Worm (Caenorhabditis elegans) whole organism, L1 larva: ENCODE measurements around the gene F10D7.4.
A peak's percentile ranks its signal among the peaks of the same experiment; 100 is the strongest.

Experiments
- C04F5.9 ChIP-seq: sonication (generic microtip); optimal IDR thresholded peaks from 2 replicates; lab custom pipeline; 2016; ENCODE audit warnings: missing genetic modification characterization, missing compliant biosample characterization
- C34B4.2 ChIP-seq: sonication (generic microtip); optimal IDR thresholded peaks from 2 replicates; lab custom pipeline; 2017; ENCODE audit warnings: mild to moderate bottlenecking, missing genetic modification characterization, missing compliant biosample characterization
- F16B12.6 ChIP-seq: fragments of 150-350 bp; optimal IDR thresholded peaks from 2 replicates; lab custom pipeline; 2014; ENCODE audit warnings: missing biosample characterization, missing genetic modification characterization
- aha-1 ChIP-seq: fragments of 150-350 bp; optimal IDR thresholded peaks from 2 replicates; lab custom pipeline; 2014; ENCODE audit warnings: missing biosample characterization, missing genetic modification characterization
- alr-1 ChIP-seq: fragments of 200-800 bp; sonication (Bioruptor generic); optimal IDR thresholded peaks from 2 replicates; lab custom pipeline; 2018; ENCODE audit warnings: borderline replicate concordance, mild to moderate bottlenecking, missing genetic modification characterization, missing compliant biosample characterization
- aly-2 ChIP-seq: fragments of 150-350 bp; optimal IDR thresholded peaks from 2 replicates; lab custom pipeline; 2014; ENCODE audit warnings: missing biosample characterization, missing genetic modification characterization
- ceh-82 ChIP-seq, 3 experiments: fragments of 150-350 bp in 1 of 3; sonication (generic microtip) in 2 of 3; optimal IDR thresholded peaks; 2 replicates each; lab custom pipeline; 2014 to 2017; ENCODE audit warnings: missing biosample characterization in 3 of 3, missing genetic modification characterization in 3 of 3
- ceh-90 ChIP-seq: sonication (generic microtip); optimal IDR thresholded peaks from 2 replicates; lab custom pipeline; 2016; ENCODE audit warnings: missing genetic modification characterization, missing compliant biosample characterization
- ces-1 ChIP-seq: fragments of 150-350 bp; optimal IDR thresholded peaks from 2 replicates; lab custom pipeline; 2014; ENCODE audit warnings: missing biosample characterization, missing genetic modification reagents, missing genetic modification characterization
- dsc-1 ChIP-seq: sonication (generic microtip); optimal IDR thresholded peaks from 2 replicates; lab custom pipeline; 2016; ENCODE audit warnings: mild to moderate bottlenecking, missing genetic modification characterization, missing compliant biosample characterization
- efl-1 ChIP-seq, 4 experiments: fragments of 150-350 bp; optimal IDR thresholded peaks in 3 of 4; peaks in 1 of 4; 1 replicate in 1 of 4; 2 replicates in 3 of 4; lab custom pipeline; 2014; ENCODE audit warnings: missing biosample characterization in 2 of 4, missing genetic modification characterization in 2 of 4, missing genetic modification reagents in 2 of 4
- efl-3 ChIP-seq: fragments of 200-800 bp; sonication (Bioruptor generic); optimal IDR thresholded peaks from 2 replicates; lab custom pipeline; 2018; ENCODE audit warnings: mild to moderate bottlenecking, missing genetic modification characterization, missing compliant biosample characterization
- egl-13 ChIP-seq: sonication (generic microtip); optimal IDR thresholded peaks from 2 replicates; lab custom pipeline; 2016; ENCODE audit warnings: missing genotype, missing genetic modification reagents, missing genetic modification characterization, missing compliant biosample characterization
- egl-27 ChIP-seq, 2 experiments: fragments of 150-350 bp in 1 of 2; sonication (generic microtip); optimal IDR thresholded peaks; 3 replicates each; lab custom pipeline; 2017 to 2018; ENCODE audit warnings: missing biosample characterization in 2 of 2, missing genetic modification characterization in 2 of 2, missing genetic modification reagents in 2 of 2
- elt-2 ChIP-seq: sonication (generic microtip); optimal IDR thresholded peaks from 2 replicates; lab custom pipeline; 2016; ENCODE audit warnings: missing genetic modification characterization, mild to moderate bottlenecking, inconsistent platforms, missing compliant biosample characterization, missing genetic modification reagents
- elt-3 ChIP-seq, 6 experiments: fragments of 150-350 bp in 1 of 6; sonication (generic microtip); optimal IDR thresholded peaks; 2 replicates each; lab custom pipeline; 2017 to 2018; ENCODE audit warnings: missing biosample characterization in 6 of 6, missing genetic modification characterization in 6 of 6, inconsistent platforms in 1 of 6
- fkh-8 ChIP-seq: sonication (generic microtip); optimal IDR thresholded peaks from 2 replicates; lab custom pipeline; 2016; ENCODE audit warnings: mild to moderate bottlenecking, missing genetic modification characterization, missing compliant biosample characterization
- grh-1 ChIP-seq: fragments of 200-800 bp; sonication (Bioruptor generic); IDR thresholded peaks from 2 replicates; pipeline ENCODE4 v1.3.6; 2022; ENCODE audit warnings: missing genetic modification reagents, missing genetic modification characterization, missing compliant biosample characterization
- hlh-17 ChIP-seq: fragments of 200-800 bp; sonication (Bioruptor generic); optimal IDR thresholded peaks from 2 replicates; lab custom pipeline; 2018; ENCODE audit warnings: missing genetic modification characterization, mild to moderate bottlenecking, missing compliant biosample characterization, moderate library complexity, borderline replicate concordance
- hlh-4 ChIP-seq: sonication (generic microtip); optimal IDR thresholded peaks from 2 replicates; lab custom pipeline; 2016; ENCODE audit warnings: mild to moderate bottlenecking, missing genetic modification characterization, missing compliant biosample characterization
- hpl-2 ChIP-seq: fragments of 150-350 bp; optimal IDR thresholded peaks from 2 replicates; lab custom pipeline; 2014; ENCODE audit warnings: missing biosample characterization, missing genetic modification reagents, missing genetic modification characterization
- irx-1 ChIP-seq: sonication (generic microtip); optimal IDR thresholded peaks from 2 replicates; lab custom pipeline; 2016; ENCODE audit warnings: missing genetic modification characterization, missing compliant biosample characterization
- isw-1 ChIP-seq: fragments of 200-800 bp; sonication (Bioruptor generic); IDR thresholded peaks from 2 replicates; pipeline ENCODE4 v1.3.6; 2022; ENCODE audit warnings: missing genetic modification characterization, missing compliant biosample characterization
- lin-13 ChIP-seq: fragments of 150-350 bp; optimal IDR thresholded peaks from 2 replicates; lab custom pipeline; 2014; ENCODE audit warnings: missing biosample characterization, missing genetic modification reagents, missing genetic modification characterization
- lin-14 ChIP-seq: fragments of 200-800 bp; sonication (Bioruptor generic); optimal IDR thresholded peaks from 2 replicates; lab custom pipeline; 2018; ENCODE audit warnings: mild to moderate bottlenecking, missing genetic modification characterization, moderate library complexity, missing compliant biosample characterization
- lin-35 ChIP-seq, 2 experiments: fragments of 150-350 bp; optimal IDR thresholded peaks; 2 replicates each; lab custom pipeline; 2014; ENCODE audit warnings: missing biosample characterization in 2 of 2, missing genetic modification characterization in 2 of 2, missing genetic modification reagents in 2 of 2
- lir-3 ChIP-seq: sonication (generic microtip); optimal IDR thresholded peaks from 2 replicates; lab custom pipeline; 2016; ENCODE audit warnings: mild to moderate bottlenecking, missing genetic modification characterization, moderate library complexity, missing compliant biosample characterization; ENCODE audit not compliant: poor library complexity
- lsy-2 ChIP-seq, 2 experiments: fragments of 150-350 bp; optimal IDR thresholded peaks; 2 replicates each; lab custom pipeline; 2014; ENCODE audit warnings: missing biosample characterization in 2 of 2, missing genetic modification characterization in 2 of 2
- mab-9 ChIP-seq: fragments of 200-800 bp; sonication (Bioruptor generic); IDR thresholded peaks from 2 replicates; pipeline ENCODE4 v1.3.6; 2022; ENCODE audit warnings: missing genetic modification reagents, missing genetic modification characterization, missing compliant biosample characterization
- mef-2 ChIP-seq: fragments of 150-350 bp; optimal IDR thresholded peaks from 2 replicates; lab custom pipeline; 2014; ENCODE audit warnings: missing biosample characterization, missing genetic modification characterization
- mep-1 ChIP-seq: fragments of 150-350 bp; optimal IDR thresholded peaks from 2 replicates; lab custom pipeline; 2014; ENCODE audit warnings: missing biosample characterization, missing genetic modification characterization
- nhr-11 ChIP-seq: fragments of 150-350 bp; optimal IDR thresholded peaks from 2 replicates; lab custom pipeline; 2014; ENCODE audit warnings: missing biosample characterization, missing genetic modification characterization
- nhr-12 ChIP-seq: sonication (generic microtip); optimal IDR thresholded peaks from 2 replicates; lab custom pipeline; 2017; ENCODE audit warnings: missing biosample characterization, missing genetic modification characterization
- nhr-20 ChIP-seq: sonication (generic microtip); optimal IDR thresholded peaks from 2 replicates; lab custom pipeline; 2016; ENCODE audit warnings: mild to moderate bottlenecking, missing genetic modification characterization, missing compliant biosample characterization
- nhr-237 ChIP-seq: fragments of 150-350 bp; optimal IDR thresholded peaks from 2 replicates; lab custom pipeline; 2014; ENCODE audit warnings: missing biosample characterization, missing genetic modification characterization
- nhr-47 ChIP-seq: sonication (generic microtip); optimal IDR thresholded peaks from 2 replicates; lab custom pipeline; 2016; ENCODE audit warnings: mild to moderate bottlenecking, missing genetic modification characterization, moderate library complexity, missing compliant biosample characterization
- nhr-71 ChIP-seq: sonication (generic microtip); optimal IDR thresholded peaks from 2 replicates; lab custom pipeline; 2016; ENCODE audit warnings: mild to moderate bottlenecking, missing genetic modification characterization, moderate library complexity, missing compliant biosample characterization
- nhr-77 ChIP-seq: fragments of 150-350 bp; optimal IDR thresholded peaks from 2 replicates; lab custom pipeline; 2014; ENCODE audit warnings: missing biosample characterization, missing genetic modification characterization
- nhr-85 ChIP-seq: sonication (generic microtip); peaks from one replicate; lab custom pipeline; 2016; ENCODE audit warnings: missing genetic modification characterization, inconsistent platforms, missing compliant biosample characterization
- nhr-90 ChIP-seq: sonication (generic microtip); optimal IDR thresholded peaks from 2 replicates; lab custom pipeline; 2016; ENCODE audit warnings: mild to moderate bottlenecking, missing genetic modification characterization, missing compliant biosample characterization; ENCODE audit not compliant: poor library complexity
- pqm-1 ChIP-seq: sonication (generic microtip); optimal IDR thresholded peaks from 3 replicates; lab custom pipeline; 2017; ENCODE audit warnings: missing biosample characterization, missing genetic modification characterization
- snpc-4 ChIP-seq: fragments of 150-350 bp; optimal IDR thresholded peaks from 2 replicates; lab custom pipeline; 2014; ENCODE audit warnings: missing biosample characterization, missing genetic modification characterization
- snu-23 ChIP-seq: sonication (generic microtip); optimal IDR thresholded peaks from 2 replicates; lab custom pipeline; 2016; ENCODE audit warnings: missing genetic modification characterization, missing compliant biosample characterization
- sptf-1 ChIP-seq: fragments of 150-350 bp; optimal IDR thresholded peaks from 2 replicates; lab custom pipeline; 2014; ENCODE audit warnings: missing biosample characterization, missing genetic modification characterization
- sup-37 ChIP-seq: fragments of 200-800 bp; sonication (Bioruptor generic); optimal IDR thresholded peaks from 2 replicates; lab custom pipeline; 2018; ENCODE audit warnings: mild to moderate bottlenecking, missing genetic modification characterization, missing compliant biosample characterization
- unc-98 ChIP-seq: fragments of 200-800 bp; sonication (Bioruptor generic); IDR thresholded peaks from 2 replicates; pipeline ENCODE4 v1.3.6; 2022; ENCODE audit warnings: missing genetic modification characterization, missing compliant biosample characterization
- xbp-1 ChIP-seq: sonication (generic microtip); optimal IDR thresholded peaks from 2 replicates; lab custom pipeline; 2016; ENCODE audit warnings: missing genetic modification characterization, missing compliant biosample characterization
- ztf-11 ChIP-seq, 2 experiments: sonication (generic microtip); optimal IDR thresholded peaks; 2 replicates each; lab custom pipeline; 2016 to 2017; ENCODE audit warnings: missing genetic modification characterization in 2 of 2, missing biosample characterization in 1 of 2, missing compliant biosample characterization in 1 of 2
- ztf-4 ChIP-seq: fragments of 150-350 bp; optimal IDR thresholded peaks from 2 replicates; lab custom pipeline; 2014; ENCODE audit warnings: missing biosample characterization, missing genetic modification characterization

The F10D7.4 gene

DNA sequence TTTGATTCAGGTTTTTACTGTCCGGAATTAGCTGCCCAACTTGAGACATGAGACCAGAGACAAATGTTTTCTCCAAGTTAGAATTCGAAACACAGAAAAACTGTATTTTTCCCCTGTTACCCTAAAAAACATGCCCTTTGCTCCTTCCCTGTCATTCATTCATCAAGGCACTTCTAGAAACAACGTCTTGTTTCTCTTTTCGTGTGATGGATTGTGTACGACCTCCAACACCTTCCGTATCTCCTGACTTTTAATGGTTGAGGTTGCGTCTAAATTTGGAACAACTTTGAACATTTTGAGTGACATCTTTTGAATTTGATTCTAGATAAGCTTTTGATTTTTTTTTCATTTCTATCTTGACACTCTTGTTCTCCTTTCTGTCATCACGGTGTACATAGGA is 40.7 kb upstream of the F10D7.4 start:
- TF ChIP-seq isw-1 (no peak), F16B12.6 (tag; lab: Kevin White, UChicago) (no peak), ceh-90 (tag; lab: Kevin White, UChicago) (no peak), ztf-11 (tag; optimal IDR thresholded peaks at IDR 0.05; lab: Kevin White, UChicago) (no peak), snu-23 (peak; percentile 40), nhr-85 (tag; lab: Kevin White, UChicago) (peak; percentile 89), nhr-12 (tag; lab: Kevin White, UChicago) (no peak), nhr-11 (tag; lab: Kevin White, UChicago) (no peak), sptf-1 (tag; lab: Kevin White, UChicago) (no peak), lin-35 (GFP tag; optimal IDR thresholded peaks at IDR 0.05; lab: Kevin White, UChicago) (peak in 1 of 2 experiments; percentile 9), aly-2 (tag; lab: Kevin White, UChicago) (no peak), nhr-71 (tag; lab: Kevin White, UChicago) (peak; percentile 49), nhr-20 (tag; lab: Kevin White, UChicago) (peak; percentile 42), elt-3 (tag; optimal IDR thresholded peaks at IDR 0.05; lab: Kevin White, UChicago) (peak in 2 of 6 experiments; percentile 17 to 32), lin-14 (GFP tag; lab: Kevin White, UChicago) (peak; percentile 62)
- TF ChIP-seq, all 84 proteins: peak for 7

DNA sequence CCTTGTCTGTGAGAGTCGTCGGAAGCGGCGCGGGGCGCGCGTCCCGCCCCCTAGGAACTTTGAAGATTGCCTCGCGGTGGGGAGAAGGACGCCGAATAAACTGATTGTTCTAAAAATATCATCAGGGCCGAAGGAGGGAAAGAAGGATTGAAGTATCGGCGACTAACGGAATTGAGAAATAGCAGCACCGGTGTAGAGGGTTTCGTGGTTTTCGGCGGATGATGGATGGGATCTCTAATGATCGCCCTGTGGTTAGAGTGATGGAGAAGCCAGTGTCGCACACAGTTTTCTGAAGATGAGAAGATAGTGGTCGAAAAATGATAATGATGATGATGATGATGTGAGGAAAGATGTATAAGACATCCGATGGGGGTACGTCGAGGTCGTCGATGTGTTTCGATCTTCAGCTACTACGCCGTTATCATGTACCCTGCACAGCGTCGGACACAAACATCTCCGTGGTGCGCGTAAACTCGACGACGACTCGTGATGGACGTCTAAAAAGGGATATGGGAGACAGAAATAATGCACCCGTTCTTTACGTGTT is 39.7 kb upstream of the F10D7.4 start, which contains the start of gene osm-11:
osm-11 (minus strand) TSS at position 51 of the 547 bp plus-strand sequence.
- TF ChIP-seq efl-1 (optimal IDR thresholded peaks at IDR 0.05; lab: Kevin White, UChicago) (no peak), efl-1 (GFP tag; optimal IDR thresholded peaks at IDR 0.05 in 1 of 2; lab: Kevin White, UChicago) (no peak), mab-9 (GFP tag; lab: Robert Waterston, UW) (no peak), sup-37 (no peak), lsy-2 (tag; optimal IDR thresholded peaks at IDR 0.05; lab: Kevin White, UChicago) (peak in 1 of 2 experiments; percentile 1), ceh-90 (tag; lab: Kevin White, UChicago) (no peak), snpc-4 (no peak), ztf-11 (tag; optimal IDR thresholded peaks at IDR 0.05; lab: Kevin White, UChicago) (no peak), efl-3 (no peak), mep-1 (tag; lab: Kevin White, UChicago) (no peak), nhr-90 (tag; lab: Kevin White, UChicago) (peak; percentile 62), alr-1 (tag; lab: Kevin White, UChicago) (no peak), hpl-2 (GFP tag; lab: Kevin White, UChicago) (no peak), ztf-4 (tag; lab: Kevin White, UChicago) (no peak), lin-13 (GFP tag; lab: Kevin White, UChicago) (no peak), ces-1 (no peak), irx-1 (tag; lab: Kevin White, UChicago) (no peak), nhr-11 (tag; lab: Kevin White, UChicago) (no peak), lin-35 (GFP tag; optimal IDR thresholded peaks at IDR 0.05; lab: Kevin White, UChicago) (peak in 1 of 2 experiments; percentile 31), mef-2 (tag; lab: Kevin White, UChicago) (no peak), hlh-4 (tag; lab: Kevin White, UChicago) (no peak), grh-1 (GFP tag; lab: Robert Waterston, UW) (peak; percentile 46), lir-3 (tag; lab: Kevin White, UChicago) (no peak), dsc-1 (tag; lab: Kevin White, UChicago) (no peak), fkh-8 (no peak), nhr-12 (tag; lab: Kevin White, UChicago) (no peak), ceh-82 (tag; optimal IDR thresholded peaks at IDR 0.05; lab: Kevin White, UChicago) (no peak), hlh-17 (GFP tag; lab: Kevin White, UChicago) (no peak), egl-13 (no peak), C04F5.9 (tag; lab: Kevin White, UChicago) (no peak), aha-1 (no peak), nhr-47 (tag; lab: Kevin White, UChicago) (no peak), egl-27 (tag; optimal IDR thresholded peaks at IDR 0.05; lab: Kevin White, UChicago) (peak in 1 of 2 experiments; percentile 20), F16B12.6 (tag; lab: Kevin White, UChicago) (no peak), nhr-77 (tag; lab: Kevin White, UChicago) (no peak), pqm-1 (tag; lab: Kevin White, UChicago) (no peak), nhr-237 (no peak), elt-2 (tag; lab: Kevin White, UChicago) (no peak), C34B4.2 (tag; lab: Kevin White, UChicago) (no peak), isw-1 (no peak), xbp-1 (tag; lab: Kevin White, UChicago) (no peak), lin-14 (GFP tag; lab: Kevin White, UChicago) (peak; percentile 50), unc-98 (GFP tag; lab: Robert Waterston, UW) (no peak)
